Worm (Caenorhabditis elegans) whole organism, L3 larva: ENCODE data around the gene set-11.

ENCODE experiments used
- R02D3.7 ChIP-seq: fragments of 150-350 bp; optimal IDR thresholded peaks from 2 replicates; lab custom pipeline; 2014; ENCODE audit warnings: missing biosample characterization, missing genetic modification characterization
- jun-1 ChIP-seq: fragments of 150-350 bp; optimal IDR thresholded peaks from 2 replicates; lab custom pipeline; 2014; ENCODE audit warnings: missing biosample characterization, missing genetic modification reagents, missing genetic modification characterization
- lin-39 ChIP-seq: fragments of 150-350 bp; optimal IDR thresholded peaks from 2 replicates; lab custom pipeline; 2018; ENCODE audit warnings: missing biosample characterization, missing genetic modification reagents, missing genetic modification characterization
- nfya-1 ChIP-seq: sonication (generic microtip); optimal IDR thresholded peaks from 2 replicates; lab custom pipeline; 2017; ENCODE audit warnings: missing genetic modification characterization, mild to moderate bottlenecking, missing compliant biosample characterization, antibody characterized with exemption, moderate library complexity; ENCODE audit not compliant: insufficient read depth
- nhr-28 ChIP-seq: fragments of 150-350 bp; optimal IDR thresholded peaks from 2 replicates; lab custom pipeline; 2014; ENCODE audit warnings: missing biosample characterization, missing genetic modification characterization

- TF ChIP-seq nfya-1 (tag; lab: Kevin White, UChicago) (no peak), nhr-28 (tag; lab: Kevin White, UChicago) (no peak), jun-1 (tag; lab: Kevin White, UChicago) (no peak), R02D3.7 (tag; lab: Kevin White, UChicago) (no peak), lin-39 (tag; lab: Kevin White, UChicago) (no peak)
These were observed 10.4 kb upstream of the set-11 start, which contains the start of gene sri-60 for ce11 chrII:2702757-2703156.
